Worm (Caenorhabditis elegans): ENCODE results near the gene W01C8.5.

ce11 chrX:5646951-5647423 is 50.1 kb downstream of the W01C8.5 start, which contains the start of gene T22B7.3:
- TF ChIP-seq ref-1 (GFP tag; conservative IDR thresholded peaks at IDR 0.05): no peak
- no peak for TF ChIP-seq tab-1 (GFP tag; IDR thresholded peaks at IDR 0.05)
- no peak for TF ChIP-seq klf-2 (GFP tag; conservative IDR thresholded peaks at IDR 0.05)
- TF ChIP-seq cog-1 (tag; optimal IDR thresholded peaks at IDR 0.05): no peak
